Worm (Caenorhabditis elegans) whole organism, L4/young adult: ENCODE results near the gene C25E10.11.

Source experiments
- W03F9.2 ChIP-seq: fragments of 150-350 bp; optimal IDR thresholded peaks from 2 replicates; lab custom pipeline; 2014; ENCODE audit warnings: missing biosample characterization, missing genetic modification characterization
- dao-5 ChIP-seq: sonication (generic microtip); optimal IDR thresholded peaks from 2 replicates; lab custom pipeline; 2016; ENCODE audit warnings: missing genotype, missing genetic modification characterization, moderate library complexity, missing compliant biosample characterization
- him-1 ChIP-seq: sonication (generic microtip); optimal IDR thresholded peaks from 2 replicates; lab custom pipeline; 2016; ENCODE audit warnings: missing genotype, missing genetic modification reagents, missing genetic modification characterization, missing compliant biosample characterization

DNA sequence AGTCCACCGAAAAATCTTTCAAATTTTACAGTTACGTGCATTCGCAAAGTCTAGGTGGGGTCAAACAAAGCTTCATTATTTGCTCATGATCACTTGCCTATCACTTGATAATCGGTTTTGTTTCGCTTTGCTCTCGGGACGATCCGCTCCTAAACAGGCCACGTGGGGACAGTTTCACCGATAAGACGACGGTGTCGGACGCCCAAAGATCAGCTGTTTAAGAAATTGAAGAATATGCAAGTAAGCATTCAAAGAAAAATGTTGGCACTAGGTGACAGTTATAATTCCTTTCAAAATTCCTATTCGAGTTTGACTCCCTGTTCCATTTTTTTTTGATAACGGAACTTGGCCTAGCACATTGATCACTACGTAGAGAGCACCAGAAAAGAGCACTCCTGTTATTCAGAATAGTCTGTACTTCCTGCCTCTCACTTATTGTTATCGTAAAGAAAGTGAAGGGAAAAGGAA is 21.5 kb upstream of the C25E10.11 start:
- no peak for TF ChIP-seq W03F9.2 (tag; lab: Kevin White, UChicago)
- TF ChIP-seq him-1: no peak
- no peak for TF ChIP-seq dao-5 (tag; lab: Kevin White, UChicago)
